Worm (Caenorhabditis elegans) whole organism, L2 larva: ENCODE data around the gene ugt-32.
A peak's percentile ranks its signal among the peaks of the same experiment; 100 is the strongest.

Source experiments
- C34F6.9 ChIP-seq: fragments of 150-350 bp; optimal IDR thresholded peaks from 2 replicates; lab custom pipeline; 2014; ENCODE audit warnings: missing biosample characterization, missing genetic modification characterization
- F13H6.1 ChIP-seq: sonication (generic microtip); optimal IDR thresholded peaks from 2 replicates; lab custom pipeline; 2016; ENCODE audit warnings: missing genetic modification characterization, missing compliant biosample characterization
- R02D3.7 ChIP-seq: fragments of 150-350 bp; optimal IDR thresholded peaks from 2 replicates; lab custom pipeline; 2014; ENCODE audit warnings: missing biosample characterization, missing genetic modification characterization
- ZK546.5 ChIP-seq: sonication (generic microtip); optimal IDR thresholded peaks from 2 replicates; lab custom pipeline; 2017; ENCODE audit warnings: missing biosample characterization, missing genetic modification characterization
- aly-2 ChIP-seq: fragments of 150-350 bp; optimal IDR thresholded peaks from 2 replicates; lab custom pipeline; 2014; ENCODE audit warnings: missing biosample characterization, missing genetic modification characterization
- ama-1 ChIP-seq: fragments of 150-350 bp; optimal IDR thresholded peaks from 2 replicates; lab custom pipeline; 2018; ENCODE audit warnings: inconsistent platforms
- ceh-82 ChIP-seq: fragments of 150-350 bp; optimal IDR thresholded peaks from 2 replicates; lab custom pipeline; 2014; ENCODE audit warnings: missing biosample characterization, missing genetic modification characterization
- egl-27 ChIP-seq: sonication (generic microtip); optimal IDR thresholded peaks from 3 replicates; lab custom pipeline; 2017; ENCODE audit warnings: missing biosample characterization, missing genetic modification reagents, missing genetic modification characterization
- elt-1 ChIP-seq: fragments of 150-350 bp; optimal IDR thresholded peaks from 2 replicates; lab custom pipeline; 2014; ENCODE audit warnings: missing biosample characterization, missing genetic modification characterization
- elt-3 ChIP-seq: sonication (generic microtip); optimal IDR thresholded peaks from 2 replicates; lab custom pipeline; 2017; ENCODE audit warnings: missing biosample characterization, missing genetic modification characterization
- gmeb-1 ChIP-seq: fragments of 150-350 bp; optimal IDR thresholded peaks from 2 replicates; lab custom pipeline; 2014; ENCODE audit warnings: missing biosample characterization, missing genetic modification characterization
- lin-11 ChIP-seq: fragments of 150-350 bp; sonication (generic microtip); optimal IDR thresholded peaks from 2 replicates; lab custom pipeline; 2014; ENCODE audit warnings: missing biosample characterization, missing genetic modification characterization, inconsistent platforms, mixed read lengths
- lin-13 ChIP-seq: fragments of 150-350 bp; optimal IDR thresholded peaks from 2 replicates; lab custom pipeline; 2014; ENCODE audit warnings: missing biosample characterization, missing genetic modification reagents, missing genetic modification characterization
- lin-39 ChIP-seq: fragments of 150-350 bp; optimal IDR thresholded peaks from 2 replicates; lab custom pipeline; 2014; ENCODE audit warnings: missing biosample characterization, missing genetic modification reagents, missing genetic modification characterization
- lsy-2 ChIP-seq, 2 experiments: fragments of 150-350 bp in 1 of 2; sonication (generic microtip) in 1 of 2; optimal IDR thresholded peaks; 2 replicates each; lab custom pipeline; 2014 to 2017; ENCODE audit warnings: missing biosample characterization in 2 of 2, missing genetic modification characterization in 2 of 2
- mab-5 ChIP-seq: fragments of 150-350 bp; optimal IDR thresholded peaks from 2 replicates; lab custom pipeline; 2014; ENCODE audit warnings: missing biosample characterization, missing genetic modification characterization
- mbf-1 ChIP-seq: sonication (generic microtip); optimal IDR thresholded peaks from 2 replicates; lab custom pipeline; 2017; ENCODE audit warnings: missing biosample characterization, missing genetic modification characterization
- mdl-1 ChIP-seq, 2 experiments: fragments of 150-350 bp in 1 of 2; sonication (generic microtip) in 1 of 2; optimal IDR thresholded peaks; 2 replicates each; lab custom pipeline; 2017; ENCODE audit warnings: missing biosample characterization in 2 of 2, missing genetic modification characterization in 2 of 2
- nhr-11 ChIP-seq: fragments of 150-350 bp; optimal IDR thresholded peaks from 2 replicates; lab custom pipeline; 2014; ENCODE audit warnings: missing biosample characterization, missing genetic modification characterization
- nhr-12 ChIP-seq: fragments of 150-350 bp; optimal IDR thresholded peaks from 2 replicates; lab custom pipeline; 2014; ENCODE audit warnings: missing biosample characterization, missing genetic modification characterization
- nhr-21 ChIP-seq: fragments of 150-350 bp; optimal IDR thresholded peaks from 2 replicates; lab custom pipeline; 2014; ENCODE audit warnings: missing biosample characterization, missing genetic modification characterization
- nhr-23 ChIP-seq: fragments of 150-350 bp; optimal IDR thresholded peaks from 2 replicates; lab custom pipeline; 2014; ENCODE audit warnings: missing biosample characterization, missing genetic modification reagents, missing genetic modification characterization
- nhr-25 ChIP-seq: fragments of 150-350 bp; sonication (generic microtip); optimal IDR thresholded peaks from 3 replicates; lab custom pipeline; 2014; ENCODE audit warnings: missing biosample characterization, missing genetic modification characterization
- nhr-6 ChIP-seq: fragments of 150-350 bp; optimal IDR thresholded peaks from 2 replicates; lab custom pipeline; 2014; ENCODE audit warnings: missing biosample characterization, missing genetic modification characterization
- peb-1 ChIP-seq: fragments of 150-350 bp; optimal IDR thresholded peaks from 2 replicates; lab custom pipeline; 2014; ENCODE audit warnings: missing biosample characterization, missing genetic modification characterization
- sem-4 ChIP-seq: fragments of 150-350 bp; optimal IDR thresholded peaks from 2 replicates; lab custom pipeline; 2014; ENCODE audit warnings: missing biosample characterization, missing genetic modification reagents, missing genetic modification characterization
- sma-3 ChIP-seq: sonication (generic microtip); optimal IDR thresholded peaks from 2 replicates; lab custom pipeline; 2016; ENCODE audit warnings: missing genetic modification reagents, missing genetic modification characterization, missing compliant biosample characterization
- sma-9 ChIP-seq, 2 experiments: fragments of 150-350 bp in 1 of 2; sonication (generic microtip) in 1 of 2; optimal IDR thresholded peaks; 2 replicates each; lab custom pipeline; 2014 to 2016; ENCODE audit warnings: missing genetic modification characterization in 2 of 2, mild to moderate bottlenecking in 1 of 2, missing biosample characterization in 1 of 2, missing compliant biosample characterization in 1 of 2, missing genetic modification reagents in 1 of 2, moderate library complexity in 1 of 2
- snpc-4 ChIP-seq: fragments of 150-350 bp; optimal IDR thresholded peaks from 2 replicates; lab custom pipeline; 2014; ENCODE audit warnings: missing biosample characterization, missing genetic modification characterization
- unc-39 ChIP-seq: fragments of 150-350 bp; optimal IDR thresholded peaks from 2 replicates; lab custom pipeline; 2014; ENCODE audit warnings: missing biosample characterization, missing genetic modification characterization
- unc-55 ChIP-seq: fragments of 150-350 bp; sonication (generic microtip); optimal IDR thresholded peaks from 3 replicates; lab custom pipeline; 2014; ENCODE audit warnings: missing biosample characterization, missing genetic modification reagents, missing genetic modification characterization
- unc-62 ChIP-seq: fragments of 150-350 bp; optimal IDR thresholded peaks from 2 replicates; lab custom pipeline; 2014; ENCODE audit warnings: missing biosample characterization, missing genetic modification reagents, missing genetic modification characterization
- zag-1 ChIP-seq: fragments of 150-350 bp; optimal IDR thresholded peaks from 2 replicates; lab custom pipeline; 2014; ENCODE audit warnings: missing biosample characterization, missing genetic modification characterization
- ztf-1 ChIP-seq: fragments of 200-800 bp; sonication (Bioruptor generic); conservative IDR thresholded peaks from 2 replicates; pipeline ENCODE4 v1.3.6; 2022; ENCODE audit warnings: missing genetic modification characterization, missing compliant biosample characterization
- ztf-11 ChIP-seq: sonication (generic microtip); optimal IDR thresholded peaks from 2 replicates; lab custom pipeline; 2017; ENCODE audit warnings: missing biosample characterization, missing genetic modification characterization

ugt-32 gene

DNA sequence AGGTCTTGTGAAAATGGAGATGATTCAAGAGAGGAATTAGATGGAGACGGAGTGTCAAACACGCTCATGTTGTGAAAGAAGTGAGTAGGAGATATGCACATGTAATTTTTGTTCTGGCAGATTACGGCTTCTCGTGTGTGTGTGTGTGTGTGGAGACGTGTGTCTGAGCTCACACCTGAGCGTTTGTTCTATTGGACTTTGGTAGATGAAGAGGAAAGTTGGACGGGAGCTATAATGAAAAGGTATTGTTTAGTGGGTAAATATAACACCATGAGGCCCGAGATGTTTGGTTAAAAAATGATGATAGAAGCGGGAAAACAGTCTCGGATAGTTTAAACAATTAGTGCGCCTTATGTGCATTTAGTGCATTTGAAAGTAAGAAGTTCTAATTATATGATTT is 25.1 kb upstream of the ugt-32 start, which contains the start of gene nhr-157:
Gene nhr-157, minus strand, starts transcription at position 101 of the 400 bp plus-strand sequence.
- TF ChIP-seq ZK546.5 (no peak), sma-3 (no peak), ama-1 (lab: Kevin White, UChicago) (no peak), peb-1 (tag; lab: Kevin White, UChicago) (no peak), aly-2 (tag; lab: Kevin White, UChicago) (no peak), elt-3 (tag; lab: Kevin White, UChicago) (no peak)
- TF ChIP-seq, all 48 proteins: peak for 0

ce11 chrV:3865273-3865672 is 21.5 kb upstream of the ugt-32 start:
- peak; percentile 38 for TF ChIP-seq elt-1
- no peak for TF ChIP-seq nhr-12 (tag; lab: Kevin White, UChicago)
- TF ChIP-seq snpc-4 = no peak
- no peak for TF ChIP-seq peb-1 (tag; lab: Kevin White, UChicago)
- TF ChIP-seq sem-4 (tag; lab: Kevin White, UChicago) = no peak
- TF ChIP-seq, all 48 proteins: peak for 1

DNA sequence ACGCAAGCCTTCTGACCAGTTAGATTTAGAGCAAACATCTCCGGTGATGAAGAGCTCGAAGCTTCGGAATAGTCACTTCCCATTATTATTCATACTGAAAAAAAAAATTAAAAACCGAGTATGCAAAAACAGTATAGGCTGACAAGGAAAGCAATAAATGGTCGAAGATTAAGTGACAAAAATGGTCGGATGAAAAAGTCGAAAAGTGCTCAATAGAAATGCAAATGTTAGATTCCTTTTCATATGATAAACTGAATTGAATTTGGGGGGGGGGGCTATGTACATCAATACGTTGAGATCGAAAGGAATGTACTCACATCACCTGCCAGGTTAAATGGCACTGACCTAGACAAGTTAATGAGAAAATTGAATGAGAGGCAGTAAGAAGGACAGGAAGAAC is 19.0 kb upstream of the ugt-32 start, which contains the start of gene nhr-187:
Gene nhr-187, minus strand, starts transcription at position 101 of the 400 bp plus-strand sequence.
- no peak for TF ChIP-seq elt-1
- TF ChIP-seq ztf-11 (tag; lab: Kevin White, UChicago) = no peak
- TF ChIP-seq unc-55 (GFP tag; lab: Kevin White, UChicago) = no peak

- TF ChIP-seq ztf-1 (GFP tag; lab: Robert Waterston, UW) (no peak), unc-62 (GFP tag; lab: Kevin White, UChicago) (no peak), R02D3.7 (tag; lab: Kevin White, UChicago) (no peak), nhr-25 (tag; lab: Kevin White, UChicago) (no peak), mbf-1 (tag; lab: Kevin White, UChicago) (no peak), gmeb-1 (tag; lab: Kevin White, UChicago) (no peak), aly-2 (tag; lab: Kevin White, UChicago) (no peak), nhr-12 (tag; lab: Kevin White, UChicago) (no peak), ztf-11 (tag; lab: Kevin White, UChicago) (no peak)
Observed at ce11 chrV:3860123-3860522, 16.3 kb upstream of the ugt-32 start, which contains the start of gene nhr-189. Gene nhr-189, minus strand, starts transcription at chrV:3860243.

- no peak for TF ChIP-seq C34F6.9
- no peak for TF ChIP-seq snpc-4
- no peak for TF ChIP-seq lsy-2 (tag; optimal IDR thresholded peaks at IDR 0.05; lab: Kevin White, UChicago)
Observed at ce11 chrV:3857778-3858177, 14.0 kb upstream of the ugt-32 start, which contains the start of gene nhr-188. Gene nhr-188, minus strand, starts transcription at chrV:3857861.

DNA sequence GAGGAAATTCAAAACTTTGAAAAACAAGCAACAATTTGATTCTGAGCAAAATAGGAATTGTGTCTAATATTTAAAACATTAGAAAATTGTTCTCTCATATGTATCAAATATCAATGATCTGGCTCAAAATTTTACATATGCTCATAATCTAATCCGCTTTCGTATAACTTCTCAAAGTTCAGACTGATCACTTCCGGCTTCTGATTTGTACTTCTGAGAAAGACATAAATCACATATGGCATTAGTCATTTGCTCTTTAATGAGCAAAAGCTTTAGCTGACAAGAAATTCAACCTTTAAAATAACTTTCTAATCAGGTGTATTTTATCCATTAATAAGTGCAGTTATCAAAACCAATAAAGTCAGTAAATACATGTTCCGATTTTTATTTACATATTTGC is 12.1 kb upstream of the ugt-32 start:
- TF ChIP-seq lin-39 (tag; lab: Kevin White, UChicago) (no peak), nhr-21 (tag; lab: Kevin White, UChicago) (peak; percentile 65), nhr-6 (tag; lab: Kevin White, UChicago) (no peak), sma-9 (GFP tag; optimal IDR thresholded peaks at IDR 0.05; lab: Kevin White, UChicago) (peak; percentile 66), sma-9 (tag; optimal IDR thresholded peaks at IDR 0.05; lab: Kevin White, UChicago) (no peak), mdl-1 (tag; optimal IDR thresholded peaks at IDR 0.05; lab: Kevin White, UChicago) (no peak), lsy-2 (tag; optimal IDR thresholded peaks at IDR 0.05; lab: Kevin White, UChicago) (no peak), peb-1 (tag; lab: Kevin White, UChicago) (no peak), aly-2 (tag; lab: Kevin White, UChicago) (no peak), lin-11 (no peak), lin-13 (no peak)

DNA sequence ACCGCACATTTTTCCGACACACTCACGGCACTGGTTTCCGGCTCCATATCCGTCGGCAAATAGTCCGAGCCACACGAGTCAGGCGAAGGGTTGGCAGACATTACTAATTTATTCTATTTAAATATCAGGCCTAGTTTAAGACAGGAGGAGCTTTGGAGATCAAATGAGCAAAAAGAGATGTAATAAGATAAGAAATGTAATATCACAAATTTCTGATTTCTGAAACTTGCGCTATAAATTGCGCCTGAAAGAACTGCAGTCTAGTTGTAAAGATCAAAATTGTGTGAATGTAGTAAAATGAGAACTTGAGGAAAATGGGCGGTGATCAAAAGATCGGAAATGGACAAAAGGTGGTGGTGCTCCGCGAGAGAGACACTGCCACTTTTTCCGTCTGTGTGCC is 11.0 kb upstream of the ugt-32 start, which contains the start of gene nhr-186:
Gene nhr-186, minus strand, starts transcription at position 101 of the 400 bp plus-strand sequence.
- TF ChIP-seq ama-1 (lab: Kevin White, UChicago) (no peak), nhr-11 (tag; lab: Kevin White, UChicago) (no peak), egl-27 (tag; lab: Kevin White, UChicago) (no peak), R02D3.7 (tag; lab: Kevin White, UChicago) (no peak), sem-4 (tag; lab: Kevin White, UChicago) (no peak), ZK546.5 (no peak), nhr-23 (no peak), ceh-82 (tag; lab: Kevin White, UChicago) (no peak), zag-1 (tag; lab: Kevin White, UChicago) (no peak), mab-5 (no peak), nhr-6 (tag; lab: Kevin White, UChicago) (no peak), F13H6.1 (no peak), gmeb-1 (tag; lab: Kevin White, UChicago) (no peak), sma-9 (GFP tag; optimal IDR thresholded peaks at IDR 0.05; lab: Kevin White, UChicago) (no peak), sma-9 (tag; optimal IDR thresholded peaks at IDR 0.05; lab: Kevin White, UChicago) (no peak), nhr-12 (tag; lab: Kevin White, UChicago) (no peak), unc-39 (tag; lab: Kevin White, UChicago) (no peak)
